Worm (Caenorhabditis elegans) whole organism, L1 larva: Measurements from ENCODE around the gene srp-3.

Source experiments
- C16A3.4 ChIP-seq: fragments of 150-350 bp; optimal IDR thresholded peaks from 2 replicates; lab custom pipeline; 2014; ENCODE audit warnings: missing biosample characterization, missing genetic modification characterization
- aly-2 ChIP-seq: fragments of 150-350 bp; optimal IDR thresholded peaks from 2 replicates; lab custom pipeline; 2014; ENCODE audit warnings: missing biosample characterization, missing genetic modification characterization
- ama-1 ChIP-seq: fragments of 150-350 bp; optimal IDR thresholded peaks from 2 replicates; lab custom pipeline; 2014
- blmp-1 ChIP-seq: fragments of 150-350 bp; optimal IDR thresholded peaks from 2 replicates; lab custom pipeline; 2014; ENCODE audit warnings: missing biosample characterization, missing genetic modification characterization
- ceh-82 ChIP-seq, 3 experiments: fragments of 150-350 bp in 1 of 3; sonication (generic microtip) in 2 of 3; optimal IDR thresholded peaks; 2 replicates each; lab custom pipeline; 2014 to 2017; ENCODE audit warnings: missing biosample characterization in 3 of 3, missing genetic modification characterization in 3 of 3
- ceh-90 ChIP-seq: sonication (generic microtip); optimal IDR thresholded peaks from 2 replicates; lab custom pipeline; 2016; ENCODE audit warnings: missing genetic modification characterization, missing compliant biosample characterization
- dsc-1 ChIP-seq: sonication (generic microtip); optimal IDR thresholded peaks from 2 replicates; lab custom pipeline; 2016; ENCODE audit warnings: mild to moderate bottlenecking, missing genetic modification characterization, missing compliant biosample characterization
- efl-1 ChIP-seq, 4 experiments: fragments of 150-350 bp; optimal IDR thresholded peaks in 3 of 4; peaks in 1 of 4; 1 replicate in 1 of 4; 2 replicates in 3 of 4; lab custom pipeline; 2014; ENCODE audit warnings: missing biosample characterization in 2 of 4, missing genetic modification characterization in 2 of 4, missing genetic modification reagents in 2 of 4
- elt-2 ChIP-seq: sonication (generic microtip); optimal IDR thresholded peaks from 2 replicates; lab custom pipeline; 2016; ENCODE audit warnings: missing genetic modification characterization, mild to moderate bottlenecking, inconsistent platforms, missing compliant biosample characterization, missing genetic modification reagents
- fkh-4 ChIP-seq: sonication (generic microtip); optimal IDR thresholded peaks from 2 replicates; lab custom pipeline; 2016; ENCODE audit warnings: missing compliant biosample characterization, missing genetic modification characterization, borderline replicate concordance
- fkh-8 ChIP-seq: sonication (generic microtip); optimal IDR thresholded peaks from 2 replicates; lab custom pipeline; 2016; ENCODE audit warnings: mild to moderate bottlenecking, missing genetic modification characterization, missing compliant biosample characterization
- grh-1 ChIP-seq: fragments of 200-800 bp; sonication (Bioruptor generic); IDR thresholded peaks from 2 replicates; pipeline ENCODE4 v1.3.6; 2022; ENCODE audit warnings: missing genetic modification reagents, missing genetic modification characterization, missing compliant biosample characterization
- irx-1 ChIP-seq: sonication (generic microtip); optimal IDR thresholded peaks from 2 replicates; lab custom pipeline; 2016; ENCODE audit warnings: missing genetic modification characterization, missing compliant biosample characterization
- lin-14 ChIP-seq: fragments of 200-800 bp; sonication (Bioruptor generic); optimal IDR thresholded peaks from 2 replicates; lab custom pipeline; 2018; ENCODE audit warnings: mild to moderate bottlenecking, missing genetic modification characterization, moderate library complexity, missing compliant biosample characterization
- lin-15B ChIP-seq: fragments of 150-350 bp; sonication (generic microtip); optimal IDR thresholded peaks from 3 replicates; lab custom pipeline; 2014; ENCODE audit warnings: missing biosample characterization, missing genetic modification characterization
- lin-35 ChIP-seq, 2 experiments: fragments of 150-350 bp; optimal IDR thresholded peaks; 2 replicates each; lab custom pipeline; 2014; ENCODE audit warnings: missing biosample characterization in 2 of 2, missing genetic modification characterization in 2 of 2, missing genetic modification reagents in 2 of 2
- mab-9 ChIP-seq: fragments of 200-800 bp; sonication (Bioruptor generic); IDR thresholded peaks from 2 replicates; pipeline ENCODE4 v1.3.6; 2022; ENCODE audit warnings: missing genetic modification reagents, missing genetic modification characterization, missing compliant biosample characterization
- mep-1 ChIP-seq: fragments of 150-350 bp; optimal IDR thresholded peaks from 2 replicates; lab custom pipeline; 2014; ENCODE audit warnings: missing biosample characterization, missing genetic modification characterization
- nhr-19 ChIP-seq: fragments of 200-800 bp; sonication (Bioruptor generic); conservative IDR thresholded peaks from 2 replicates; pipeline ENCODE4 v1.3.6; 2022; ENCODE audit warnings: missing genetic modification characterization, missing compliant biosample characterization
- nhr-47 ChIP-seq: sonication (generic microtip); optimal IDR thresholded peaks from 2 replicates; lab custom pipeline; 2016; ENCODE audit warnings: mild to moderate bottlenecking, missing genetic modification characterization, moderate library complexity, missing compliant biosample characterization
- nhr-71 ChIP-seq: sonication (generic microtip); optimal IDR thresholded peaks from 2 replicates; lab custom pipeline; 2016; ENCODE audit warnings: mild to moderate bottlenecking, missing genetic modification characterization, moderate library complexity, missing compliant biosample characterization
- nhr-76 ChIP-seq: sonication (generic microtip); optimal IDR thresholded peaks from 2 replicates; lab custom pipeline; 2017; ENCODE audit warnings: missing biosample characterization, missing genetic modification characterization
- nhr-85 ChIP-seq: sonication (generic microtip); peaks from one replicate; lab custom pipeline; 2016; ENCODE audit warnings: missing genetic modification characterization, inconsistent platforms, missing compliant biosample characterization
- nhr-90 ChIP-seq: sonication (generic microtip); optimal IDR thresholded peaks from 2 replicates; lab custom pipeline; 2016; ENCODE audit warnings: mild to moderate bottlenecking, missing genetic modification characterization, missing compliant biosample characterization; ENCODE audit not compliant: poor library complexity
- pax-3 ChIP-seq: fragments of 200-800 bp; sonication (Bioruptor generic); optimal IDR thresholded peaks from 2 replicates; lab custom pipeline; 2018; ENCODE audit warnings: mild to moderate bottlenecking, missing genetic modification characterization, moderate library complexity, missing compliant biosample characterization
- pqm-1 ChIP-seq: sonication (generic microtip); optimal IDR thresholded peaks from 3 replicates; lab custom pipeline; 2017; ENCODE audit warnings: missing biosample characterization, missing genetic modification characterization
- rnt-1 ChIP-seq: sonication (generic microtip); optimal IDR thresholded peaks from 2 replicates; lab custom pipeline; 2016; ENCODE audit warnings: mild to moderate bottlenecking, missing genetic modification characterization, moderate library complexity, missing compliant biosample characterization
- sox-4 ChIP-seq: sonication (generic microtip); optimal IDR thresholded peaks from 2 replicates; lab custom pipeline; 2016; ENCODE audit warnings: missing genetic modification characterization, missing compliant biosample characterization
- swsn-7 ChIP-seq: sonication (generic microtip); optimal IDR thresholded peaks from 2 replicates; lab custom pipeline; 2016; ENCODE audit warnings: missing genetic modification characterization, missing compliant biosample characterization
- tlp-1 ChIP-seq: fragments of 150-350 bp; optimal IDR thresholded peaks from 2 replicates; lab custom pipeline; 2014; ENCODE audit warnings: missing biosample characterization, missing genetic modification characterization
- unc-130 ChIP-seq: fragments of 150-350 bp; optimal IDR thresholded peaks from 2 replicates; lab custom pipeline; 2017; ENCODE audit warnings: missing biosample characterization, missing genetic modification characterization, inconsistent platforms
- unc-30 ChIP-seq: sonication (generic microtip); optimal IDR thresholded peaks from 2 replicates; lab custom pipeline; 2017; ENCODE audit warnings: missing biosample characterization, missing genetic modification characterization
- xbp-1 ChIP-seq: sonication (generic microtip); optimal IDR thresholded peaks from 2 replicates; lab custom pipeline; 2016; ENCODE audit warnings: missing genetic modification characterization, missing compliant biosample characterization
- ztf-11 ChIP-seq, 2 experiments: sonication (generic microtip); optimal IDR thresholded peaks; 2 replicates each; lab custom pipeline; 2016 to 2017; ENCODE audit warnings: missing genetic modification characterization in 2 of 2, missing biosample characterization in 1 of 2, missing compliant biosample characterization in 1 of 2
- ztf-4 ChIP-seq: fragments of 150-350 bp; optimal IDR thresholded peaks from 2 replicates; lab custom pipeline; 2014; ENCODE audit warnings: missing biosample characterization, missing genetic modification characterization

The srp-3 gene

ce11 chrV:1874827-1875226, 33.8 kb upstream of the srp-3 start:
- TF ChIP-seq nhr-76 (tag; lab: Kevin White, UChicago) (no peak), C16A3.4 (tag; lab: Kevin White, UChicago) (no peak), ceh-82 (tag; optimal IDR thresholded peaks at IDR 0.05; lab: Kevin White, UChicago) (no peak), lin-15B (no peak), unc-130 (tag; lab: Kevin White, UChicago) (no peak), nhr-71 (tag; lab: Kevin White, UChicago) (no peak), mab-9 (GFP tag; lab: Robert Waterston, UW) (no peak), fkh-8 (tag; lab: Kevin White, UChicago) (no peak), irx-1 (tag; lab: Kevin White, UChicago) (no peak), fkh-4 (tag; lab: Kevin White, UChicago) (no peak), nhr-19 (GFP tag; lab: Robert Waterston, UW) (no peak)

- peak; percentile 65 for TF ChIP-seq ztf-4 (tag; lab: Kevin White, UChicago)
- no peak for TF ChIP-seq mab-9 (GFP tag; lab: Robert Waterston, UW)
- peak; percentile 48 for TF ChIP-seq nhr-47
- peak; percentile 34 for TF ChIP-seq dsc-1 (tag; lab: Kevin White, UChicago)
- peak; percentile 84 for TF ChIP-seq aly-2 (tag; lab: Kevin White, UChicago)
- peak in 1 of 2 experiments; percentile 11 for TF ChIP-seq ztf-11 (tag; optimal IDR thresholded peaks at IDR 0.05; lab: Kevin White, UChicago)
- no peak for TF ChIP-seq pqm-1 (tag; lab: Kevin White, UChicago)
- TF ChIP-seq pax-3 (tag; lab: Kevin White, UChicago), result peak; percentile 59
- TF ChIP-seq lin-35 (GFP tag; optimal IDR thresholded peaks at IDR 0.05; lab: Kevin White, UChicago), result peak in 1 of 2 experiments; percentile 28
- peak; percentile 16 for TF ChIP-seq elt-2 (tag; lab: Kevin White, UChicago)
- no peak for TF ChIP-seq grh-1 (GFP tag; lab: Robert Waterston, UW)
- TF ChIP-seq sox-4 (tag; lab: Kevin White, UChicago), result no peak
- peak; percentile 32 for TF ChIP-seq rnt-1 (tag; lab: Kevin White, UChicago)
- TF ChIP-seq mep-1 (tag; lab: Kevin White, UChicago), result no peak
- TF ChIP-seq irx-1 (tag; lab: Kevin White, UChicago), result peak; percentile 27
- TF ChIP-seq swsn-7, result no peak
- TF ChIP-seq nhr-71 (tag; lab: Kevin White, UChicago), result peak; percentile 37
- TF ChIP-seq blmp-1 (tag; lab: Kevin White, UChicago), result no peak
- peak; percentile 27 to 35 for TF ChIP-seq efl-1 (optimal IDR thresholded peaks at IDR 0.05; lab: Kevin White, UChicago)
- TF ChIP-seq efl-1 (GFP tag; optimal IDR thresholded peaks at IDR 0.05 in 1 of 2; lab: Kevin White, UChicago), result peak in 1 of 2 experiments; percentile 22
- TF ChIP-seq nhr-85 (tag; lab: Kevin White, UChicago), result peak; percentile 71
- TF ChIP-seq xbp-1, result no peak
- peak; percentile 17 for TF ChIP-seq nhr-90
- TF ChIP-seq ama-1 (lab: Kevin White, UChicago), result peak; percentile 46
Observed at ce11 chrV:1875497-1875988, 33.1 kb upstream of the srp-3 start.

- TF ChIP-seq lin-14 (no peak), pqm-1 (tag; lab: Kevin White, UChicago) (no peak), tlp-1 (no peak), ceh-90 (no peak), unc-30 (tag; lab: Kevin White, UChicago) (no peak), irx-1 (tag; lab: Kevin White, UChicago) (no peak)
- TF ChIP-seq, all 84 proteins: peak for 0
Observed at ce11 chrV:1878030-1878429, 30.6 kb upstream of the srp-3 start.

ce11 chrV:1883131-1883530, 25.5 kb upstream of the srp-3 start:
- peak; percentile 1 for TF ChIP-seq elt-2 (tag; lab: Kevin White, UChicago)
- TF ChIP-seq lin-15B, result no peak
- TF ChIP-seq nhr-90, result peak; percentile 22
- no peak for TF ChIP-seq lin-35 (GFP tag; optimal IDR thresholded peaks at IDR 0.05; lab: Kevin White, UChicago)
